Fruit fly (Drosophila melanogaster) whole organism, embryonic: ENCODE results near the gene caps.

ENCODE experiments used
- BEAF-32 ChIP-seq: fragments of 200-800 bp; sonication (Bioruptor generic); optimal IDR thresholded peaks from 3 replicates; lab custom pipeline; 2017; ENCODE audit warnings: missing biosample characterization, missing genetic modification characterization, mild to moderate bottlenecking, moderate library complexity, missing genetic modification reagents
- CG10209 ChIP-seq: fragments of 200-800 bp; sonication (Bioruptor generic); optimal IDR thresholded peaks from 3 replicates; lab custom pipeline; 2017; ENCODE audit warnings: missing biosample characterization, mild to moderate bottlenecking, missing genetic modification characterization, missing genetic modification reagents
- CG10267 ChIP-seq: fragments of 200-800 bp; sonication (Bioruptor generic); optimal IDR thresholded peaks from 2 replicates; lab custom pipeline; 2018; ENCODE audit warnings: missing biosample characterization, mild to moderate bottlenecking, missing genetic modification characterization, moderate library complexity
- CG10654 ChIP-seq: fragments of 200-800 bp; sonication (Bioruptor generic); optimal IDR thresholded peaks from 2 replicates; lab custom pipeline; 2016; ENCODE audit warnings: missing biosample characterization, missing genetic modification characterization
- CG11456 ChIP-seq: fragments of 200-800 bp; sonication (Bioruptor generic); IDR thresholded peaks from 3 replicates; pipeline ENCODE4 v1.3.6; 2022; ENCODE audit warnings: missing biosample characterization, missing genetic modification characterization
- CG11504 ChIP-seq: fragments of 200-800 bp; sonication (Bioruptor generic); optimal IDR thresholded peaks from 3 replicates; lab custom pipeline; 2019; ENCODE audit warnings: missing biosample characterization, mild to moderate bottlenecking, missing genetic modification characterization, moderate library complexity
- CG12391 ChIP-seq: fragments of 200-800 bp; sonication (Bioruptor generic); optimal IDR thresholded peaks from 3 replicates; lab custom pipeline; 2018; ENCODE audit warnings: missing biosample characterization, mild to moderate bottlenecking, missing genetic modification characterization, moderate library complexity
- CG14667 ChIP-seq: fragments of 200-800 bp; sonication (Bioruptor generic); IDR thresholded peaks from 2 replicates; pipeline ENCODE4 v1.3.6; 2022; ENCODE audit warnings: missing biosample characterization, missing genetic modification characterization
- CG14710 ChIP-seq: fragments of 200-800 bp; sonication (Bioruptor generic); optimal IDR thresholded peaks from 3 replicates; lab custom pipeline; 2019; ENCODE audit warnings: missing biosample characterization, mild to moderate bottlenecking, missing genetic modification characterization, moderate library complexity
- CG15601 ChIP-seq: fragments of 200-800 bp; sonication (Bioruptor generic); optimal IDR thresholded peaks from 3 replicates; lab custom pipeline; 2019; ENCODE audit warnings: missing biosample characterization, mild to moderate bottlenecking, missing genetic modification characterization, moderate library complexity
- CG17361 ChIP-seq: fragments of 200-800 bp; sonication (Bioruptor generic); IDR thresholded peaks from 3 replicates; pipeline ENCODE4 v1.3.6; 2022; ENCODE audit warnings: missing biosample characterization, missing genetic modification characterization
- CG18262 ChIP-seq: fragments of 200-800 bp; optimal IDR thresholded peaks from 3 replicates; lab custom pipeline; 2019; ENCODE audit warnings: missing biosample characterization, mild to moderate bottlenecking, missing genetic modification characterization, moderate library complexity
- CG2116 ChIP-seq: fragments of 200-800 bp; sonication (Bioruptor generic); optimal IDR thresholded peaks from 3 replicates; lab custom pipeline; 2018; ENCODE audit warnings: missing biosample characterization, mild to moderate bottlenecking, missing genetic modification characterization
- CG2712 ChIP-seq: fragments of 200-800 bp; optimal IDR thresholded peaks from 3 replicates; lab custom pipeline; 2019; ENCODE audit warnings: missing biosample characterization, mild to moderate bottlenecking, missing genetic modification characterization, moderate library complexity
- CG2889 ChIP-seq: fragments of 200-800 bp; sonication (Bioruptor generic); IDR thresholded peaks from 3 replicates; pipeline ENCODE4 v1.3.6; 2022; ENCODE audit warnings: missing biosample characterization, missing genetic modification characterization
- CG31441 ChIP-seq: fragments of 200-800 bp; sonication (Bioruptor generic); IDR thresholded peaks from 2 replicates; pipeline ENCODE4 v1.3.6; 2022; ENCODE audit warnings: missing biosample characterization, missing genetic modification characterization
- CG4404 ChIP-seq: fragments of 200-800 bp; sonication (Bioruptor generic); IDR thresholded peaks from 2 replicates; pipeline ENCODE4 v1.3.6; 2022; ENCODE audit warnings: missing biosample characterization, missing genetic modification characterization
- CG8388 ChIP-seq: fragments of 200-800 bp; sonication (Bioruptor generic); optimal IDR thresholded peaks from 2 replicates; lab custom pipeline; 2019; ENCODE audit warnings: missing biosample characterization, mild to moderate bottlenecking, missing genetic modification characterization, moderate library complexity
- HHEX ChIP-seq: fragments of 200-800 bp; sonication (Bioruptor generic); optimal IDR thresholded peaks from 3 replicates; lab custom pipeline; 2017; ENCODE audit warnings: missing biosample characterization, mild to moderate bottlenecking, missing genetic modification characterization, missing genetic modification reagents
- HLHmδ ChIP-seq: fragments of 200-800 bp; sonication (Bioruptor generic); optimal IDR thresholded peaks from 2 replicates; lab custom pipeline; 2018; ENCODE audit warnings: missing biosample characterization, mild to moderate bottlenecking, missing genetic modification characterization, moderate library complexity
- Lpt ChIP-seq: fragments of >200 bp; optimal IDR thresholded peaks from 2 replicates; lab custom pipeline; 2018; ENCODE audit warnings: missing biosample characterization, missing genetic modification characterization
- NfI ChIP-seq: fragments of 200-800 bp; sonication (Bioruptor generic); optimal IDR thresholded peaks from 3 replicates; lab custom pipeline; 2018; ENCODE audit warnings: missing biosample characterization, mild to moderate bottlenecking, missing genetic modification characterization, moderate library complexity
- Six4 ChIP-seq: fragments of 200-800 bp; sonication (Bioruptor generic); optimal IDR thresholded peaks from 2 replicates; lab custom pipeline; 2016; ENCODE audit warnings: missing biosample characterization, missing genetic modification characterization
- bsh ChIP-seq, 2 experiments: fragments of 200-800 bp; sonication (Bioruptor generic); optimal IDR thresholded peaks; 2 replicates each; lab custom pipeline; 2017 to 2018; ENCODE audit warnings: mild to moderate bottlenecking in 2 of 2, missing biosample characterization in 2 of 2, missing genetic modification characterization in 2 of 2, moderate library complexity in 1 of 2
- chinmo ChIP-seq: fragments of 200-800 bp; sonication (Bioruptor generic); IDR thresholded peaks from 4 replicates; pipeline ENCODE4 v1.3.6; 2022; ENCODE audit warnings: missing biosample characterization, missing genetic modification characterization; ENCODE audit not compliant: partially characterized antibody
- crol ChIP-seq: fragments of 200-800 bp; sonication (Bioruptor generic); IDR thresholded peaks from 2 replicates; pipeline ENCODE4 v1.3.6; 2022; ENCODE audit warnings: missing biosample characterization, missing genetic modification characterization
- dmrt99B ChIP-seq: fragments of 200-800 bp; sonication (Bioruptor generic); optimal IDR thresholded peaks from 2 replicates; lab custom pipeline; 2018; ENCODE audit warnings: missing biosample characterization, mild to moderate bottlenecking, missing genetic modification characterization, moderate library complexity
- exex ChIP-seq: fragments of 200-800 bp; sonication (Bioruptor generic); optimal IDR thresholded peaks from 4 replicates; lab custom pipeline; 2018; ENCODE audit warnings: missing biosample characterization, mild to moderate bottlenecking, missing genetic modification characterization, moderate library complexity
- fd96Cb ChIP-seq: fragments of 200-800 bp; sonication (Bioruptor generic); optimal IDR thresholded peaks from 2 replicates; lab custom pipeline; 2018; ENCODE audit warnings: missing biosample characterization, mild to moderate bottlenecking, missing genetic modification characterization, moderate library complexity
- ftz-f1 ChIP-seq: fragments of 200-800 bp; sonication (Bioruptor generic); optimal IDR thresholded peaks from 2 replicates; lab custom pipeline; 2016; ENCODE audit warnings: missing biosample characterization, missing genetic modification characterization
- gem ChIP-seq: fragments of 200-800 bp; sonication (Bioruptor generic); optimal IDR thresholded peaks from 2 replicates; lab custom pipeline; 2019; ENCODE audit warnings: missing biosample characterization, mild to moderate bottlenecking, missing genetic modification characterization, moderate library complexity
- gfzf ChIP-seq: fragments of 200-800 bp; sonication (Bioruptor generic); optimal IDR thresholded peaks from 2 replicates; lab custom pipeline; 2016; ENCODE audit warnings: missing biosample characterization, mild to moderate bottlenecking, missing genetic modification characterization, moderate library complexity
- grau ChIP-seq: fragments of 200-800 bp; optimal IDR thresholded peaks from 3 replicates; lab custom pipeline; 2019; ENCODE audit warnings: missing biosample characterization, mild to moderate bottlenecking, missing genetic modification characterization, moderate library complexity
- lola ChIP-seq, 3 experiments: fragments of >200 bp in 2 of 3; fragments of 200-800 bp in 1 of 3; sonication (Bioruptor generic) in 1 of 3; optimal IDR thresholded peaks; 2 replicates each; lab custom pipeline; 2017 to 2019; ENCODE audit warnings: missing biosample characterization in 3 of 3, missing genetic modification characterization in 3 of 3, mild to moderate bottlenecking in 1 of 3, moderate library complexity in 1 of 3
- lov ChIP-seq, 2 experiments: fragments of 200-800 bp in 1 of 2; fragments of >200 bp in 1 of 2; sonication (Bioruptor generic) in 1 of 2; IDR thresholded peaks in 1 of 2; optimal IDR thresholded peaks in 1 of 2; 2 replicates in 1 of 2; 3 replicates in 1 of 2; pipeline versions ENCODE4 v1.3.6 to Lab custom; 2017 to 2022; ENCODE audit warnings: missing biosample characterization in 1 of 2, missing genetic modification characterization in 1 of 2
- nmo ChIP-seq: fragments of 200-800 bp; sonication (Bioruptor generic); optimal IDR thresholded peaks from 2 replicates; lab custom pipeline; 2018; ENCODE audit warnings: missing biosample characterization, mild to moderate bottlenecking, missing genetic modification characterization, moderate library complexity
- phol ChIP-seq: fragments of 200-800 bp; sonication (Bioruptor generic); optimal IDR thresholded peaks from 3 replicates; lab custom pipeline; 2018; ENCODE audit warnings: missing biosample characterization, mild to moderate bottlenecking, missing genetic modification characterization, moderate library complexity
- schlank ChIP-seq: fragments of 200-800 bp; sonication (Bioruptor generic); optimal IDR thresholded peaks from 2 replicates; lab custom pipeline; 2018; ENCODE audit warnings: missing biosample characterization, mild to moderate bottlenecking, missing genetic modification characterization
- sens ChIP-seq: fragments of 200-800 bp; sonication (Bioruptor generic); peaks from one replicate; lab custom pipeline; 2016; ENCODE audit warnings: missing biosample characterization, missing genetic modification characterization
- sr ChIP-seq: fragments of 200-800 bp; sonication (Bioruptor generic); IDR thresholded peaks from 3 replicates; pipeline ENCODE4 v1.3.6; 2022; ENCODE audit warnings: missing biosample characterization, missing genetic modification characterization
- twi ChIP-seq: fragments of 200-800 bp; optimal IDR thresholded peaks from 2 replicates; lab custom pipeline; 2019; ENCODE audit warnings: missing biosample characterization, mild to moderate bottlenecking, missing genetic modification characterization, moderate library complexity
- vvl ChIP-seq: fragments of 200-800 bp; sonication (Bioruptor generic); IDR thresholded peaks from 2 replicates; pipeline ENCODE4 v1.3.6; 2022; ENCODE audit warnings: missing biosample characterization, missing genetic modification characterization

Gene caps

dm6 chr3L:13214603-13215453 is 13.7 kb upstream of the caps start (continued):
- 0 out of 4 replicates have a peak, but pooled peaks have one; percentile 16 for TF ChIP-seq chinmo (GFP tag; lab: Robert Waterston, UW)
- peak; percentile 27 for TF ChIP-seq CG11504 (tag; lab: Kevin White, UChicago)
- TF ChIP-seq ftz-f1 (GFP tag; lab: Kevin White, UChicago), result no peak
- TF ChIP-seq crol, result peak; percentile 16; the same call in 1 of the 2 replicates
- TF ChIP-seq CG15601 (tag; lab: Kevin White, UChicago), result peak; percentile 19
- no peak for TF ChIP-seq Lpt (GFP tag; lab: Kevin White, UChicago)
- peak; percentile 1 for TF ChIP-seq CG10267 (tag; lab: Kevin White, UChicago)
- peak; percentile 7; the same call in 1 of the 2 replicates for TF ChIP-seq vvl (GFP tag; lab: Robert Waterston, UW)
- peak; percentile 66 for TF ChIP-seq grau (tag; lab: Kevin White, UChicago)
- TF ChIP-seq CG12391 (tag; lab: Kevin White, UChicago), result peak; percentile 24
- TF ChIP-seq nmo (GFP tag; lab: Kevin White, UChicago), result peak; percentile 18
- TF ChIP-seq BEAF-32 (GFP tag; lab: Kevin White, UChicago), result no peak
- TF ChIP-seq CG10209 (GFP tag; lab: Kevin White, UChicago), result no peak
- TF ChIP-seq CG17361 (GFP tag; lab: Robert Waterston, UW), result 0 out of 3 replicates have a peak, but pooled peaks have one; percentile 34
- TF ChIP-seq CG2712 (tag; lab: Kevin White, UChicago), result peak; percentile 19
- TF ChIP-seq lola (GFP tag; optimal IDR thresholded peaks at IDR 0.05; lab: Kevin White, UChicago), result peak in 1 of 3 experiments; percentile 45
- peak; percentile 18 for TF ChIP-seq CG18262
- peak; percentile 45; the same call in 1 of the 2 replicates for TF ChIP-seq CG31441 (GFP tag; lab: Robert Waterston, UW)
- peak; percentile 31 for TF ChIP-seq CG14710
- TF ChIP-seq CG2889 (GFP tag; lab: Robert Waterston, UW), result no peak
- peak; percentile 2 for TF ChIP-seq fd96Cb (tag; lab: Kevin White, UChicago)
- peak; percentile 2 for TF ChIP-seq CG8388 (GFP tag; lab: Kevin White, UChicago)
- TF ChIP-seq HLHmδ (GFP tag; lab: Kevin White, UChicago), result peak; percentile 62
- no peak for TF ChIP-seq HHEX (GFP tag; lab: Kevin White, UChicago)
- peak; percentile 21 for TF ChIP-seq phol (tag; lab: Kevin White, UChicago)
- peak; percentile 48 for TF ChIP-seq gem (tag; lab: Kevin White, UChicago)
- peak; percentile 53 for TF ChIP-seq twi
- no peak for TF ChIP-seq exex (tag; lab: Kevin White, UChicago)

- TF ChIP-seq bsh (GFP tag; optimal IDR thresholded peaks at IDR 0.05; lab: Kevin White, UChicago) (peak in 1 of 2 experiments; percentile 1), CG4404 (GFP tag; lab: Robert Waterston, UW) (no peak)
- TF ChIP-seq, all 482 proteins: peak for 1
Measured at dm6 chr3L:13217395-13217794, 11.1 kb upstream of the caps start.

dm6 chr3L:13217968-13218367 is 10.5 kb upstream of the caps start:
- TF ChIP-seq schlank (no peak), sr (GFP tag; lab: Robert Waterston, UW) (no peak), CG14667 (no peak), gfzf (GFP tag; lab: Kevin White, UChicago) (no peak), CG11456 (GFP tag; lab: Robert Waterston, UW) (no peak), CG10654 (no peak), CG2116 (GFP tag; lab: Kevin White, UChicago) (no peak), Six4 (GFP tag; lab: Kevin White, UChicago) (no peak), dmrt99B (tag; lab: Kevin White, UChicago) (no peak), NfI (GFP tag; lab: Kevin White, UChicago) (no peak), lov (optimal IDR thresholded peaks at IDR 0.05; lab: Kevin White, UChicago) (no peak), lov (GFP tag; IDR thresholded peaks at IDR 0.05; lab: Robert Waterston, UW) (no peak), sens (GFP tag; lab: Kevin White, UChicago) (no peak)
